Worm (Caenorhabditis elegans): Measurements from ENCODE around the gene srz-19.

- no peak for TF ChIP-seq ref-1 (GFP tag; conservative IDR thresholded peaks at IDR 0.05)
- TF ChIP-seq flt-1 (GFP tag; IDR thresholded peaks at IDR 0.05), result no peak
- TF ChIP-seq T22C8.4 (GFP tag; IDR thresholded peaks at IDR 0.05), result no peak
- no peak for TF ChIP-seq ztf-29 (GFP tag; IDR thresholded peaks at IDR 0.05)
- TF ChIP-seq klf-2 (GFP tag; conservative IDR thresholded peaks at IDR 0.05), result no peak
- TF ChIP-seq med-1 (GFP tag; optimal IDR thresholded peaks at IDR 0.05; ENCODE audit: insufficient read depth), result no peak
- TF ChIP-seq tab-1 (GFP tag; IDR thresholded peaks at IDR 0.05), result no peak
Measured at ce11 chrIV:3892027-3892426, 27.6 kb upstream of the srz-19 start, which contains the start of gene F56D6.9.

All from whole organism, midembryonic.